Fruit fly (Drosophila melanogaster) whole organism, prepupa: Measurements from ENCODE around the gene CG9702.

Experiments used
- Blimp-1 ChIP-seq: fragments of 200-800 bp; sonication (Bioruptor generic); optimal IDR thresholded peaks from 3 replicates; lab custom pipeline; 2017; ENCODE audit warnings: missing biosample characterization, missing genetic modification characterization, mild to moderate bottlenecking, moderate library complexity, missing genetic modification reagents
- CG10631 ChIP-seq: fragments of 200-800 bp; sonication (Bioruptor generic); optimal IDR thresholded peaks from 2 replicates; lab custom pipeline; 2016; ENCODE audit warnings: missing biosample characterization, missing genetic modification characterization
- CG10669 ChIP-seq: fragments of 200-800 bp; sonication (Bioruptor generic); optimal IDR thresholded peaks from 3 replicates; lab custom pipeline; 2018; ENCODE audit warnings: missing biosample characterization, mild to moderate bottlenecking, missing genetic modification characterization, moderate library complexity
- CG11294 ChIP-seq: fragments of 200-800 bp; sonication (Bioruptor generic); IDR thresholded peaks from 2 replicates; pipeline ENCODE4 v1.3.6; 2022; ENCODE audit warnings: missing biosample characterization, missing genetic modification characterization
- CG11762 ChIP-seq: fragments of 200-800 bp; sonication (Bioruptor generic); optimal IDR thresholded peaks from 3 replicates; lab custom pipeline; 2016; ENCODE audit warnings: missing biosample characterization, missing genetic modification characterization; ENCODE audit not compliant: insufficient read depth
- CG11902 ChIP-seq: fragments of 200-800 bp; sonication (Bioruptor generic); optimal IDR thresholded peaks from 3 replicates; lab custom pipeline; 2016; ENCODE audit warnings: missing biosample characterization, missing genetic modification characterization
- CG15336 ChIP-seq: fragments of 200-800 bp; sonication (Bioruptor generic); IDR thresholded peaks from 2 replicates; pipeline ENCODE4 v1.3.6; 2022; ENCODE audit warnings: missing biosample characterization, missing genetic modification characterization
- CG16779 ChIP-seq: fragments of 200-800 bp; sonication (Bioruptor generic); optimal IDR thresholded peaks from 3 replicates; lab custom pipeline; 2017; ENCODE audit warnings: missing biosample characterization, mild to moderate bottlenecking, missing genetic modification characterization
- CG3032 ChIP-seq: fragments of 200-800 bp; optimal IDR thresholded peaks from 2 replicates; lab custom pipeline; 2019; ENCODE audit warnings: missing biosample characterization, mild to moderate bottlenecking, missing genetic modification characterization, moderate library complexity
- CG31627 ChIP-seq: fragments of 200-800 bp; sonication (Bioruptor generic); optimal IDR thresholded peaks from 3 replicates; lab custom pipeline; 2016; ENCODE audit warnings: missing biosample characterization, missing genetic modification characterization
- CG32006 ChIP-seq: fragments of 200-800 bp; sonication (Bioruptor generic); optimal IDR thresholded peaks from 3 replicates; lab custom pipeline; 2017; ENCODE audit warnings: missing biosample characterization, mild to moderate bottlenecking, missing genetic modification characterization
- CG34406 ChIP-seq: fragments of 200-800 bp; sonication (Bioruptor generic); optimal IDR thresholded peaks from 3 replicates; lab custom pipeline; 2016; ENCODE audit warnings: missing biosample characterization, missing genetic modification characterization
- CG3919 ChIP-seq: fragments of 200-800 bp; sonication (Bioruptor generic); optimal IDR thresholded peaks from 3 replicates; lab custom pipeline; 2016; ENCODE audit warnings: missing biosample characterization, missing genetic modification characterization
- CG4318 ChIP-seq: fragments of 200-800 bp; sonication (Bioruptor generic); optimal IDR thresholded peaks from 3 replicates; lab custom pipeline; 2017; ENCODE audit warnings: missing biosample characterization, mild to moderate bottlenecking, missing genetic modification characterization
- CG6792 ChIP-seq: fragments of 200-800 bp; sonication (Bioruptor generic); optimal IDR thresholded peaks from 3 replicates; lab custom pipeline; 2016; ENCODE audit warnings: missing biosample characterization, missing genetic modification characterization
- CG6808 ChIP-seq: fragments of 200-800 bp; sonication (Bioruptor generic); optimal IDR thresholded peaks from 3 replicates; lab custom pipeline; 2017; ENCODE audit warnings: missing biosample characterization, missing genetic modification characterization, mild to moderate bottlenecking, moderate library complexity, missing genetic modification reagents
- CG6854 ChIP-seq: fragments of 200-800 bp; sonication (Bioruptor generic); optimal IDR thresholded peaks from 2 replicates; lab custom pipeline; 2017; ENCODE audit warnings: missing biosample characterization, mild to moderate bottlenecking, missing genetic modification characterization
- CG7368 ChIP-seq: fragments of 200-800 bp; sonication (Bioruptor generic); optimal IDR thresholded peaks from 3 replicates; lab custom pipeline; 2016; ENCODE audit warnings: missing biosample characterization, missing genetic modification characterization
- CG8119 ChIP-seq: fragments of 200-800 bp; sonication (Bioruptor generic); IDR thresholded peaks from 3 replicates; pipeline ENCODE4 v1.3.6; 2022; ENCODE audit warnings: missing biosample characterization, missing genetic modification characterization
- CG8319 ChIP-seq: fragments of 200-800 bp; sonication (Bioruptor generic); optimal IDR thresholded peaks from 3 replicates; lab custom pipeline; 2016; ENCODE audit warnings: missing biosample characterization, missing genetic modification characterization
- CG8632 ChIP-seq: fragments of 200-800 bp; sonication (Bioruptor generic); optimal IDR thresholded peaks from 3 replicates; lab custom pipeline; 2016; ENCODE audit warnings: missing biosample characterization, missing genetic modification characterization
- CG9139 ChIP-seq: fragments of 200-800 bp; sonication (Bioruptor generic); optimal IDR thresholded peaks from 3 replicates; lab custom pipeline; 2017; ENCODE audit warnings: missing biosample characterization, mild to moderate bottlenecking, missing genetic modification characterization
- Eip75B ChIP-seq: fragments of 200-800 bp; sonication (Bioruptor generic); optimal IDR thresholded peaks from 3 replicates; lab custom pipeline; 2016; ENCODE audit warnings: missing biosample characterization, missing genetic modification characterization
- Eip78C ChIP-seq: fragments of 200-800 bp; sonication (Bioruptor generic); peaks from one replicate; lab custom pipeline; 2016; ENCODE audit warnings: missing biosample characterization, missing genetic modification characterization
- Eip93F ChIP-seq: fragments of 200-800 bp; sonication (Bioruptor generic); optimal IDR thresholded peaks from 2 replicates; lab custom pipeline; 2016; ENCODE audit warnings: missing biosample characterization, mild to moderate bottlenecking, missing genetic modification characterization
- Ets21C ChIP-seq: fragments of 200-800 bp; sonication (Bioruptor generic); optimal IDR thresholded peaks from 3 replicates; lab custom pipeline; 2016; ENCODE audit warnings: missing biosample characterization, missing genetic modification characterization
- Ets96B ChIP-seq: fragments of 200-800 bp; optimal IDR thresholded peaks from 2 replicates; lab custom pipeline; 2019; ENCODE audit warnings: missing biosample characterization, mild to moderate bottlenecking, missing genetic modification characterization, moderate library complexity
- Gug ChIP-seq: fragments of 200-800 bp; sonication (Bioruptor generic); IDR thresholded peaks from 2 replicates; pipeline ENCODE4 v1.3.6; 2022; ENCODE audit warnings: missing biosample characterization, missing genetic modification characterization
- Hr39 ChIP-seq: fragments of 200-800 bp; sonication (Bioruptor generic); optimal IDR thresholded peaks from 2 replicates; lab custom pipeline; 2016; ENCODE audit warnings: missing biosample characterization, missing genetic modification characterization
- Lpt ChIP-seq: fragments of 200-800 bp; sonication (Bioruptor generic); optimal IDR thresholded peaks from 3 replicates; lab custom pipeline; 2016; ENCODE audit warnings: missing biosample characterization, missing genetic modification characterization
- Met ChIP-seq: fragments of 200-800 bp; sonication (Bioruptor generic); optimal IDR thresholded peaks from 3 replicates; lab custom pipeline; 2016; ENCODE audit warnings: missing biosample characterization, missing genetic modification characterization
- OdsH ChIP-seq: fragments of 200-800 bp; sonication (Bioruptor generic); optimal IDR thresholded peaks from 3 replicates; lab custom pipeline; 2016; ENCODE audit warnings: missing biosample characterization, missing genetic modification characterization
- Smox ChIP-seq: fragments of 200-800 bp; sonication (Bioruptor generic); optimal IDR thresholded peaks from 3 replicates; lab custom pipeline; 2016; ENCODE audit warnings: missing biosample characterization, missing genetic modification characterization
- Sox102F ChIP-seq: fragments of 200-800 bp; sonication (Bioruptor generic); optimal IDR thresholded peaks from 2 replicates; lab custom pipeline; 2016; ENCODE audit warnings: missing biosample characterization, mild to moderate bottlenecking, missing genetic modification characterization
- Sox14 ChIP-seq: fragments of 200-800 bp; sonication (Bioruptor generic); optimal IDR thresholded peaks from 3 replicates; lab custom pipeline; 2016; ENCODE audit warnings: missing biosample characterization, missing genetic modification characterization
- Sox15 ChIP-seq: fragments of 200-800 bp; sonication (Bioruptor generic); optimal IDR thresholded peaks from 3 replicates; lab custom pipeline; 2016; ENCODE audit warnings: missing biosample characterization, missing genetic modification characterization
- achi ChIP-seq: fragments of 200-800 bp; sonication (Bioruptor generic); optimal IDR thresholded peaks from 3 replicates; lab custom pipeline; 2016; ENCODE audit warnings: missing biosample characterization, missing genetic modification characterization
- acj6 ChIP-seq: fragments of 200-800 bp; sonication (Bioruptor generic); optimal IDR thresholded peaks from 3 replicates; lab custom pipeline; 2016; ENCODE audit warnings: missing biosample characterization, missing genetic modification characterization
- cyc ChIP-seq: fragments of 200-800 bp; sonication (Bioruptor generic); optimal IDR thresholded peaks from 3 replicates; lab custom pipeline; 2016; ENCODE audit warnings: missing biosample characterization, missing genetic modification characterization
- dac ChIP-seq: fragments of 200-800 bp; sonication (Bioruptor generic); optimal IDR thresholded peaks from 2 replicates; lab custom pipeline; 2017; ENCODE audit warnings: missing biosample characterization, mild to moderate bottlenecking, missing genetic modification characterization
- dsx ChIP-seq: fragments of 200-800 bp; optimal IDR thresholded peaks from 3 replicates; lab custom pipeline; 2019; ENCODE audit warnings: missing biosample characterization, mild to moderate bottlenecking, missing genetic modification characterization, moderate library complexity; ENCODE audit not compliant: poor library complexity, severe bottlenecking
- fd59A ChIP-seq: fragments of 200-800 bp; sonication (Bioruptor generic); optimal IDR thresholded peaks from 2 replicates; lab custom pipeline; 2017; ENCODE audit warnings: missing biosample characterization, mild to moderate bottlenecking, missing genetic modification characterization, missing genetic modification reagents
- fkh ChIP-seq: fragments of 200-800 bp; sonication (Bioruptor generic); optimal IDR thresholded peaks from 3 replicates; lab custom pipeline; 2017; ENCODE audit warnings: missing biosample characterization, mild to moderate bottlenecking, missing genetic modification characterization, moderate library complexity
- lz ChIP-seq: fragments of 200-800 bp; sonication (Bioruptor generic); optimal IDR thresholded peaks from 3 replicates; lab custom pipeline; 2016; ENCODE audit warnings: missing biosample characterization, missing genetic modification characterization
- net ChIP-seq: fragments of 200-800 bp; sonication (Bioruptor generic); optimal IDR thresholded peaks from 3 replicates; lab custom pipeline; 2016; ENCODE audit warnings: missing biosample characterization, missing genetic modification characterization
- pdm3 ChIP-seq: fragments of 200-800 bp; sonication (Bioruptor generic); optimal IDR thresholded peaks from 3 replicates; lab custom pipeline; 2016; ENCODE audit warnings: missing biosample characterization, missing genetic modification characterization
- salr ChIP-seq, 2 experiments: fragments of 200-800 bp; sonication (Bioruptor generic); optimal IDR thresholded peaks; 3 replicates each; lab custom pipeline; 2016 to 2018; ENCODE audit warnings: missing biosample characterization in 2 of 2, missing genetic modification characterization in 2 of 2, mild to moderate bottlenecking in 1 of 2
- spab ChIP-seq: fragments of 200-800 bp; sonication (Bioruptor generic); optimal IDR thresholded peaks from 2 replicates; lab custom pipeline; 2017; ENCODE audit warnings: missing biosample characterization, mild to moderate bottlenecking, missing genetic modification characterization, missing genetic modification reagents
- ss ChIP-seq, 2 experiments: fragments of 200-800 bp; sonication (Bioruptor generic); optimal IDR thresholded peaks; 2 replicates in 1 of 2; 3 replicates in 1 of 2; lab custom pipeline; 2017 to 2018; ENCODE audit warnings: mild to moderate bottlenecking in 2 of 2, missing biosample characterization in 2 of 2, missing genetic modification characterization in 2 of 2, moderate library complexity in 1 of 2
- svp ChIP-seq: fragments of 200-800 bp; sonication (Bioruptor generic); peaks from one replicate; lab custom pipeline; 2016; ENCODE audit warnings: missing biosample characterization, missing genetic modification characterization
- vri ChIP-seq: fragments of 200-800 bp; sonication (Bioruptor generic); optimal IDR thresholded peaks from 3 replicates; lab custom pipeline; 2016; ENCODE audit warnings: missing biosample characterization, mild to moderate bottlenecking, missing genetic modification characterization

Gene CG9702

dm6 chr3R:30531989-30532653 lies 47.1 kb upstream of the CG9702 start, which contains the start of gene tmod:
tmod (plus strand) TSS chr3R:30532607.
- TF ChIP-seq ss (GFP tag; optimal IDR thresholded peaks at IDR 0.05; lab: Kevin White, UChicago) (no peak), Sox102F (GFP tag; lab: Kevin White, UChicago) (peak; percentile 24), achi (GFP tag; lab: Kevin White, UChicago) (peak; percentile 49), fd59A (no peak), CG11902 (no peak), CG6792 (GFP tag; lab: Kevin White, UChicago) (peak; percentile 31), CG8119 (GFP tag; lab: Robert Waterston, UW) (peak; percentile 69; the same call in 2 of the 3 replicates), CG7368 (GFP tag; lab: Kevin White, UChicago) (peak; percentile 19), Ets21C (GFP tag; lab: Kevin White, UChicago) (peak; percentile 15), CG16779 (tag; lab: Kevin White, UChicago) (peak; percentile 6), CG8632 (no peak), fkh (peak; percentile 19), CG34406 (GFP tag; lab: Kevin White, UChicago) (peak; percentile 3), Smox (GFP tag; lab: Kevin White, UChicago) (peak; percentile 35), CG11294 (no peak), lz (GFP tag; lab: Kevin White, UChicago) (peak; percentile 42), spab (GFP tag; lab: Kevin White, UChicago) (no peak), CG6854 (peak; percentile 19), Eip78C (GFP tag; lab: Kevin White, UChicago) (peak; percentile 83), CG6808 (no peak), salr (GFP tag; optimal IDR thresholded peaks at IDR 0.05; lab: Kevin White, UChicago) (peak in 1 of 2 experiments; percentile 34), CG32006 (GFP tag; lab: Kevin White, UChicago) (peak; percentile 67), CG4318 (GFP tag; lab: Kevin White, UChicago) (peak; percentile 17), svp (GFP tag; lab: Kevin White, UChicago) (peak; percentile 66), OdsH (GFP tag; lab: Kevin White, UChicago) (peak; percentile 54), Sox14 (GFP tag; lab: Kevin White, UChicago) (peak; percentile 51), Blimp-1 (GFP tag; lab: Kevin White, UChicago) (no peak), CG11762 (peak; percentile 19), pdm3 (GFP tag; lab: Kevin White, UChicago) (peak; percentile 59), Eip75B (GFP tag; lab: Kevin White, UChicago) (peak; percentile 38), CG10669 (GFP tag; lab: Kevin White, UChicago) (peak; percentile 31), Met (peak; percentile 17), net (GFP tag; lab: Kevin White, UChicago) (peak; percentile 39), Eip93F (GFP tag; lab: Kevin White, UChicago) (no peak), CG9139 (no peak), vri (GFP tag; lab: Kevin White, UChicago) (no peak), dac (GFP tag; lab: Kevin White, UChicago) (peak; percentile 45), Ets96B (peak; percentile 17), CG3032 (peak; percentile 13), CG10631 (GFP tag; lab: Kevin White, UChicago) (peak; percentile 58), dsx (GFP tag; lab: Kevin White, UChicago) (no peak), CG31627 (GFP tag; lab: Kevin White, UChicago) (peak; percentile 34), Gug (GFP tag; lab: Robert Waterston, UW) (peak; percentile 51), Hr39 (peak; percentile 26), CG15336 (peak; percentile 85), CG3919 (GFP tag; lab: Kevin White, UChicago) (peak; percentile 59), cyc (GFP tag; lab: Kevin White, UChicago) (peak; percentile 49), CG8319 (GFP tag; lab: Kevin White, UChicago) (no peak), acj6 (peak; percentile 43), Sox15 (GFP tag; lab: Kevin White, UChicago) (no peak), Lpt (GFP tag; lab: Kevin White, UChicago) (peak; percentile 29)
